Worm (Caenorhabditis elegans) whole organism, L4 larva: ENCODE measurements around the gene F35C11.3.

Experiments
- F44E2.7 ChIP-seq: fragments of 200-800 bp; sonication (Bioruptor generic); IDR thresholded peaks from 2 replicates; pipeline ENCODE4 v2.1.2; 2022; ENCODE audit warnings: missing genetic modification characterization, missing compliant biosample characterization
- Y105C5A.15 ChIP-seq: fragments of 200-800 bp; sonication (Bioruptor generic); IDR thresholded peaks from 2 replicates; pipeline ENCODE4 v1.3.6; 2022; ENCODE audit warnings: missing genetic modification characterization, missing compliant biosample characterization
- Y48G9A.11 ChIP-seq: fragments of 200-800 bp; sonication (Bioruptor generic); IDR thresholded peaks from 2 replicates; pipeline ENCODE4 v1.3.6; 2022; ENCODE audit warnings: missing genetic modification reagents, missing genetic modification characterization, missing compliant biosample characterization
- ZK546.5 ChIP-seq, 2 experiments: sonication (generic microtip); optimal IDR thresholded peaks; 2 replicates each; lab custom pipeline; 2017; ENCODE audit warnings: missing biosample characterization in 2 of 2, missing genetic modification characterization in 2 of 2
- aha-1 ChIP-seq: fragments of 150-350 bp; peaks from one replicate; lab custom pipeline; 2014; ENCODE audit warnings: missing biosample characterization, missing genetic modification characterization
- ceh-28 ChIP-seq: fragments of 150-350 bp; optimal IDR thresholded peaks from 2 replicates; lab custom pipeline; 2014; ENCODE audit warnings: missing biosample characterization, missing genetic modification reagents, missing genetic modification characterization
- ceh-44 ChIP-seq: fragments of 200-800 bp; sonication (Bioruptor generic); IDR thresholded peaks from 2 replicates; pipeline ENCODE4 v1.3.6; 2022; ENCODE audit warnings: missing genetic modification reagents, missing genetic modification characterization, missing compliant biosample characterization
- ces-1 ChIP-seq: fragments of 150-350 bp; sonication (generic microtip); optimal IDR thresholded peaks from 4 replicates; lab custom pipeline; 2014; ENCODE audit warnings: missing biosample characterization, missing genetic modification reagents, missing genetic modification characterization
- cey-2 ChIP-seq: sonication (generic microtip); optimal IDR thresholded peaks from 3 replicates; lab custom pipeline; 2017; ENCODE audit warnings: missing genetic modification characterization, mild to moderate bottlenecking, missing compliant biosample characterization, antibody characterized with exemption, borderline replicate concordance; ENCODE audit not compliant: insufficient read depth
- dve-1 ChIP-seq: sonication (generic microtip); optimal IDR thresholded peaks from 2 replicates; lab custom pipeline; 2017; ENCODE audit warnings: antibody characterized with exemption, mild to moderate bottlenecking, missing genetic modification characterization, missing compliant biosample characterization; ENCODE audit not compliant: insufficient read depth
- gei-8 ChIP-seq: fragments of 200-800 bp; sonication (Bioruptor generic); optimal IDR thresholded peaks from 2 replicates; lab custom pipeline; 2018; ENCODE audit warnings: mild to moderate bottlenecking, missing genetic modification characterization, missing compliant biosample characterization
- hlh-11 ChIP-seq: fragments of 200-800 bp; sonication (Bioruptor generic); optimal IDR thresholded peaks from 2 replicates; lab custom pipeline; 2018; ENCODE audit warnings: mild to moderate bottlenecking, missing genetic modification characterization, missing compliant biosample characterization
- hlh-30 ChIP-seq: sonication (generic microtip); optimal IDR thresholded peaks from 2 replicates; lab custom pipeline; 2017; ENCODE audit warnings: antibody characterized with exemption, mild to moderate bottlenecking, missing genetic modification characterization, missing compliant biosample characterization; ENCODE audit not compliant: insufficient read depth
- lin-38 ChIP-seq: fragments of 200-800 bp; sonication (Bioruptor generic); IDR thresholded peaks from 2 replicates; pipeline ENCODE4 v1.3.6; 2022; ENCODE audit warnings: missing genetic modification reagents, missing genetic modification characterization, missing compliant biosample characterization
- lsy-2 ChIP-seq, 2 experiments: fragments of 150-350 bp in 1 of 2; sonication (generic microtip) in 1 of 2; optimal IDR thresholded peaks; 2 replicates each; lab custom pipeline; 2014 to 2017; ENCODE audit warnings: missing biosample characterization in 2 of 2, missing genetic modification characterization in 2 of 2
- madf-9 ChIP-seq: fragments of 200-800 bp; sonication (Bioruptor generic); conservative IDR thresholded peaks from 2 replicates; pipeline ENCODE4 v1.3.6; 2022; ENCODE audit warnings: missing genetic modification reagents, missing genetic modification characterization, missing compliant biosample characterization
- mdl-1 ChIP-seq, 2 experiments: fragments of 150-350 bp in 1 of 2; sonication (generic microtip) in 1 of 2; optimal IDR thresholded peaks; 2 replicates each; lab custom pipeline; 2014 to 2017; ENCODE audit warnings: missing biosample characterization in 2 of 2, missing genetic modification characterization in 2 of 2
- mdt-29 ChIP-seq: fragments of 200-800 bp; sonication (Bioruptor generic); IDR thresholded peaks from 2 replicates; pipeline ENCODE4 v1.3.6; 2022; ENCODE audit warnings: missing genetic modification reagents, missing genetic modification characterization, missing compliant biosample characterization
- mep-1 ChIP-seq: fragments of 150-350 bp; sonication (generic microtip); optimal IDR thresholded peaks from 3 replicates; lab custom pipeline; 2014; ENCODE audit warnings: missing biosample characterization, missing genetic modification characterization
- mxl-3 ChIP-seq: fragments of 200-800 bp; sonication (Bioruptor generic); optimal IDR thresholded peaks from 2 replicates; lab custom pipeline; 2018; ENCODE audit warnings: mild to moderate bottlenecking, missing genetic modification characterization, missing compliant biosample characterization
- nhr-25 ChIP-seq: sonication (generic microtip); optimal IDR thresholded peaks from 2 replicates; lab custom pipeline; 2017; ENCODE audit warnings: missing genetic modification characterization, mild to moderate bottlenecking, missing compliant biosample characterization, antibody characterized with exemption, moderate library complexity, borderline replicate concordance; ENCODE audit not compliant: insufficient read depth
- nhr-28 ChIP-seq: fragments of 150-350 bp; optimal IDR thresholded peaks from 2 replicates; lab custom pipeline; 2014; ENCODE audit warnings: missing biosample characterization, missing genetic modification characterization
- nhr-48 ChIP-seq: sonication (generic microtip); optimal IDR thresholded peaks from 2 replicates; lab custom pipeline; 2016; ENCODE audit warnings: mild to moderate bottlenecking, missing genetic modification characterization, missing compliant biosample characterization
- nhr-6 ChIP-seq: fragments of 150-350 bp; optimal IDR thresholded peaks from 2 replicates; lab custom pipeline; 2014; ENCODE audit warnings: missing biosample characterization, missing genetic modification characterization
- nhr-76 ChIP-seq: fragments of 150-350 bp; optimal IDR thresholded peaks from 2 replicates; lab custom pipeline; 2014; ENCODE audit warnings: missing biosample characterization, missing genetic modification characterization
- nhr-77 ChIP-seq: fragments of 150-350 bp; optimal IDR thresholded peaks from 2 replicates; lab custom pipeline; 2014; ENCODE audit warnings: missing biosample characterization, missing genetic modification characterization
- pha-4 ChIP-seq, 2 experiments: fragments of 150-350 bp in 1 of 2; fragments of 200-800 bp in 1 of 2; sonication (Bioruptor generic) in 1 of 2; IDR thresholded peaks in 1 of 2; optimal IDR thresholded peaks in 1 of 2; 2 replicates each; pipeline versions ENCODE4 v1.3.6 to Lab custom; 2014 to 2022; ENCODE audit warnings: missing genetic modification characterization in 2 of 2, missing genetic modification reagents in 2 of 2, missing biosample characterization in 1 of 2, missing compliant biosample characterization in 1 of 2
- pqm-1 ChIP-seq: sonication (generic microtip); optimal IDR thresholded peaks from 2 replicates; lab custom pipeline; 2017; ENCODE audit warnings: missing biosample characterization, missing genetic modification characterization
- sdz-12 ChIP-seq: fragments of 200-800 bp; sonication (Bioruptor generic); optimal IDR thresholded peaks from 2 replicates; lab custom pipeline; 2018; ENCODE audit warnings: mild to moderate bottlenecking, missing genetic modification characterization, missing compliant biosample characterization
- unc-130 ChIP-seq: sonication (generic microtip); optimal IDR thresholded peaks from 2 replicates; lab custom pipeline; 2016; ENCODE audit warnings: missing genetic modification reagents, missing genetic modification characterization, missing compliant biosample characterization
- unc-62 ChIP-seq, 3 experiments: fragments of 150-350 bp in 1 of 3; sonication (generic microtip); optimal IDR thresholded peaks in 2 of 3; peaks in 1 of 3; 1 replicate in 1 of 3; 2 replicates in 2 of 3; lab custom pipeline; 2014 to 2017; ENCODE audit warnings: missing biosample characterization in 3 of 3, missing genetic modification characterization in 3 of 3, missing genetic modification reagents in 3 of 3, missing genotype in 1 of 3
- zag-1 ChIP-seq: fragments of 150-350 bp; optimal IDR thresholded peaks from 2 replicates; lab custom pipeline; 2014; ENCODE audit warnings: missing biosample characterization, missing genetic modification characterization
- zfp-2 ChIP-seq: sonication (generic microtip); optimal IDR thresholded peaks from 2 replicates; lab custom pipeline; 2016; ENCODE audit warnings: mild to moderate bottlenecking, missing genetic modification characterization, missing compliant biosample characterization

F35C11.3 gene

ce11 chrII:8216922-8217321, 29.7 kb upstream of the F35C11.3 start, which contains the start of gene ifg-1:
TSS of gene ifg-1 (plus strand) at chrII:8217222.
- TF ChIP-seq nhr-76 (tag; lab: Kevin White, UChicago) (no peak), hlh-30 (no peak), zfp-2 (tag; lab: Kevin White, UChicago) (no peak), sdz-12 (no peak), pqm-1 (tag; lab: Kevin White, UChicago) (no peak), Y48G9A.11 (GFP tag; lab: Robert Waterston, UW) (no peak)

ce11 chrII:8218266-8218665, 28.3 kb upstream of the F35C11.3 start:
- no peak for TF ChIP-seq F44E2.7 (GFP tag; lab: Robert Waterston, UW)
- TF ChIP-seq aha-1 (tag; lab: Kevin White, UChicago) = peak; percentile 93
- no peak for TF ChIP-seq nhr-48
- peak in 1 of 2 experiments; percentile 2 for TF ChIP-seq unc-62 (GFP tag; optimal IDR thresholded peaks at IDR 0.05 in 1 of 2; lab: Kevin White, UChicago)
- TF ChIP-seq unc-62 (tag; optimal IDR thresholded peaks at IDR 0.05; lab: Kevin White, UChicago) = no peak

ce11 chrII:8220267-8220666, 26.3 kb upstream of the F35C11.3 start:
- no peak for TF ChIP-seq mdt-29 (GFP tag; lab: Robert Waterston, UW)
- peak in 1 of 2 experiments; percentile 96 for TF ChIP-seq unc-62 (GFP tag; optimal IDR thresholded peaks at IDR 0.05 in 1 of 2; lab: Kevin White, UChicago)
- no peak for TF ChIP-seq unc-62 (tag; optimal IDR thresholded peaks at IDR 0.05; lab: Kevin White, UChicago)
- TF ChIP-seq, all 104 proteins: peak for 1

- TF ChIP-seq ceh-28 (no peak), unc-130 (GFP tag; lab: Kevin White, UChicago) (peak; percentile 24), madf-9 (GFP tag; lab: Robert Waterston, UW) (no peak), lsy-2 (tag; optimal IDR thresholded peaks at IDR 0.05; lab: Kevin White, UChicago) (peak in 1 of 2 experiments; percentile 25), lin-38 (GFP tag; lab: Robert Waterston, UW) (0 out of 2 replicates have a peak, but pooled peaks have one; percentile 24), mxl-3 (peak; percentile 94), mep-1 (peak; percentile 56), unc-62 (GFP tag; optimal IDR thresholded peaks at IDR 0.05 in 1 of 2; lab: Kevin White, UChicago) (peak in 1 of 2 experiments; percentile 75), unc-62 (tag; optimal IDR thresholded peaks at IDR 0.05; lab: Kevin White, UChicago) (no peak), cey-2 (tag; lab: Kevin White, UChicago) (peak; percentile 51), hlh-30 (peak; percentile 76), aha-1 (tag; lab: Kevin White, UChicago) (peak; percentile 73), gei-8 (no peak), ZK546.5 (tag; optimal IDR thresholded peaks at IDR 0.05; lab: Kevin White, UChicago) (no peak), dve-1 (tag; lab: Kevin White, UChicago) (peak; percentile 39), mdl-1 (tag; optimal IDR thresholded peaks at IDR 0.05; lab: Kevin White, UChicago) (peak; percentile 90 to 97), nhr-48 (peak; percentile 22), ceh-44 (GFP tag; lab: Robert Waterston, UW) (no peak), nhr-25 (peak; percentile 25), ces-1 (GFP tag; lab: Kevin White, UChicago) (no peak), Y105C5A.15 (GFP tag; lab: Robert Waterston, UW) (no peak), hlh-11 (tag; lab: Kevin White, UChicago) (peak; percentile 53), nhr-77 (tag; lab: Kevin White, UChicago) (peak; percentile 41), nhr-28 (tag; lab: Kevin White, UChicago) (peak; percentile 85)
These were observed 24.1 kb upstream of the F35C11.3 start, which contains the start of gene dab-1 for ce11 chrII:8222309-8223065. TSS of gene dab-1 (plus strand) at chrII:8222386.

DNA sequence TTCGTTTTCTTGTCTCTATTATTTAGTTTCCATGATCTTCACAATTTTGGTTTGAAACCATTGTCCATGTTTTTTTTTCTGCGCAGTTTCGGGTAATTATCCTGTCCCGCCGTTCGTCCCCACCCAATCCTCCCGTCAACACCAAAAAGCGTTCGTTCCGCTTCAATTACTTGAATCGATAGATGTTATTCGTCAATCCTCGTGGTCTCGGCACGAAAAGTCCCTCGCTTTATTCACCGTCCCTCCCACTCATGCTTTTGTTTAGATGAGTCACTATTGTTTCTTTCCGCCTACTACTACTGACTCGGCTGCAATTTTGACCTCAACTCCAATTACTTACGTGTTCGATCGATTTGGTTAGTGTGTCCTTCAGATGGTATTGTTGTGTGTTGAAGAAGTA, 23.2 kb upstream of the F35C11.3 start:
- TF ChIP-seq nhr-6 (tag; lab: Kevin White, UChicago) (peak; percentile 29), mxl-3 (peak; percentile 5), zag-1 (tag; lab: Kevin White, UChicago) (no peak), ceh-28 (peak; percentile 3), lin-38 (GFP tag; lab: Robert Waterston, UW) (no peak), pha-4 (GFP tag; IDR thresholded peaks at IDR 0.05; lab: Robert Waterston, UW) (no peak), pha-4 (tag; optimal IDR thresholded peaks at IDR 0.05; lab: Kevin White, UChicago) (peak; percentile 55), hlh-11 (tag; lab: Kevin White, UChicago) (peak; percentile 11), nhr-48 (no peak)
